Fruit fly (Drosophila melanogaster) whole organism, embryonic: ENCODE measurements around the gene CG31777.
A peak's percentile ranks its signal among the peaks of the same experiment; 100 is the strongest.

Experiments
- Abd-B ChIP-seq: fragments of 200-800 bp; sonication (Bioruptor generic); optimal IDR thresholded peaks from 2 replicates; lab custom pipeline; 2018; ENCODE audit warnings: missing biosample characterization, mild to moderate bottlenecking, missing genetic modification characterization, moderate library complexity
- Atf3 ChIP-seq: fragments of 200-800 bp; sonication (Bioruptor generic); optimal IDR thresholded peaks from 3 replicates; lab custom pipeline; 2016; ENCODE audit warnings: missing biosample characterization, missing genetic modification characterization
- CG10366 ChIP-seq: fragments of 200-800 bp; sonication (Bioruptor generic); IDR thresholded peaks from 2 replicates; pipeline ENCODE4 v1.3.6; 2022; ENCODE audit warnings: missing biosample characterization, missing genetic modification characterization
- CG12659 ChIP-seq: fragments of 200-800 bp; sonication (Bioruptor generic); optimal IDR thresholded peaks from 3 replicates; lab custom pipeline; 2017; ENCODE audit warnings: mild to moderate bottlenecking, missing biosample characterization, missing genetic modification reagents, missing genetic modification characterization
- CG13424 ChIP-seq: fragments of 200-800 bp; sonication (Bioruptor generic); optimal IDR thresholded peaks from 2 replicates; lab custom pipeline; 2019; ENCODE audit warnings: missing biosample characterization, mild to moderate bottlenecking, missing genetic modification characterization, moderate library complexity
- CG13624 ChIP-seq: fragments of 200-800 bp; sonication (Bioruptor generic); optimal IDR thresholded peaks from 2 replicates; lab custom pipeline; 2016; ENCODE audit warnings: missing biosample characterization, missing genetic modification characterization
- CG15514 ChIP-seq: fragments of 200-800 bp; sonication (Bioruptor generic); optimal IDR thresholded peaks from 3 replicates; lab custom pipeline; 2017; ENCODE audit warnings: missing biosample characterization, missing genetic modification characterization, mild to moderate bottlenecking, moderate library complexity, missing genetic modification reagents
- CG1603 ChIP-seq: fragments of 200-800 bp; sonication (Bioruptor generic); optimal IDR thresholded peaks from 2 replicates; lab custom pipeline; 2019; ENCODE audit warnings: missing biosample characterization, mild to moderate bottlenecking, missing genetic modification characterization, moderate library complexity
- CG31441 ChIP-seq: fragments of 200-800 bp; sonication (Bioruptor generic); IDR thresholded peaks from 2 replicates; pipeline ENCODE4 v1.3.6; 2022; ENCODE audit warnings: missing biosample characterization, missing genetic modification characterization
- CG3407 ChIP-seq: fragments of 200-800 bp; sonication (Bioruptor generic); optimal IDR thresholded peaks from 2 replicates; lab custom pipeline; 2018; ENCODE audit warnings: missing biosample characterization, mild to moderate bottlenecking, missing genetic modification characterization
- CG34376 ChIP-seq: fragments of 200-800 bp; sonication (Bioruptor generic); optimal IDR thresholded peaks from 2 replicates; lab custom pipeline; 2018; ENCODE audit warnings: missing biosample characterization, mild to moderate bottlenecking, missing genetic modification characterization
- CG4360 ChIP-seq: fragments of 200-800 bp; sonication (Bioruptor generic); IDR thresholded peaks from 2 replicates; pipeline ENCODE4 v1.3.6; 2022; ENCODE audit warnings: missing biosample characterization, missing genetic modification characterization
- CG6813 ChIP-seq: fragments of 200-800 bp; sonication (Bioruptor generic); optimal IDR thresholded peaks from 2 replicates; lab custom pipeline; 2017; ENCODE audit warnings: missing biosample characterization, missing genetic modification characterization, mild to moderate bottlenecking, moderate library complexity, missing genetic modification reagents
- Dip2 ChIP-seq: fragments of 200-800 bp; sonication (Bioruptor generic); IDR thresholded peaks from 2 replicates; pipeline ENCODE4 v1.3.6; 2022; ENCODE audit warnings: missing biosample characterization, missing genetic modification characterization
- Doc3 ChIP-seq: fragments of 200-800 bp; sonication (Bioruptor generic); IDR thresholded peaks from 3 replicates; pipeline ENCODE4 v1.3.6; 2022; ENCODE audit warnings: missing biosample characterization, missing genetic modification characterization; ENCODE audit not compliant: partially characterized antibody
- Dref ChIP-seq: fragments of 200-800 bp; sonication (Bioruptor generic); IDR thresholded peaks from 2 replicates; pipeline ENCODE4 v1.3.6; 2022; ENCODE audit warnings: missing biosample characterization, missing genetic modification characterization
- Hsf ChIP-seq: fragments of 200-800 bp; sonication (Bioruptor generic); optimal IDR thresholded peaks from 3 replicates; lab custom pipeline; 2016; ENCODE audit warnings: missing biosample characterization, missing genetic modification characterization
- Nf-YB ChIP-seq: fragments of 200-800 bp; sonication (Bioruptor generic); optimal IDR thresholded peaks from 3 replicates; lab custom pipeline; 2019; ENCODE audit warnings: missing biosample characterization, mild to moderate bottlenecking, missing genetic modification characterization, moderate library complexity
- Oaz ChIP-seq: fragments of 200-800 bp; sonication (Bioruptor generic); IDR thresholded peaks from 2 replicates; pipeline ENCODE4 v1.3.6; 2022; ENCODE audit warnings: missing biosample characterization, missing genetic modification characterization
- Opbp ChIP-seq: fragments of 200-800 bp; sonication (Bioruptor generic); IDR thresholded peaks from 3 replicates; pipeline ENCODE4 v1.3.6; 2022; ENCODE audit warnings: missing biosample characterization, missing genetic modification characterization; ENCODE audit not compliant: partially characterized antibody
- Pdp1 ChIP-seq, 2 experiments: fragments of 200-800 bp; sonication (Bioruptor generic); optimal IDR thresholded peaks; 3 replicates each; lab custom pipeline; 2016; ENCODE audit warnings: missing biosample characterization in 2 of 2, missing genetic modification characterization in 2 of 2, mild to moderate bottlenecking in 1 of 2, moderate library complexity in 1 of 2
- Scr ChIP-seq: fragments of 200-800 bp; sonication (Bioruptor generic); IDR thresholded peaks from 2 replicates; pipeline ENCODE4 v1.3.6; 2022; ENCODE audit warnings: missing biosample characterization, missing genetic modification characterization; ENCODE audit not compliant: partially characterized antibody
- Sry-δ ChIP-seq: fragments of 200-800 bp; sonication (Bioruptor generic); optimal IDR thresholded peaks from 2 replicates; lab custom pipeline; 2016; ENCODE audit warnings: missing biosample characterization, missing genetic modification characterization
- Tbp ChIP-seq: fragments of >200 bp; optimal IDR thresholded peaks from 2 replicates; lab custom pipeline; 2018; ENCODE audit warnings: missing biosample characterization, missing genetic modification characterization
- abd-A ChIP-seq: fragments of 200-800 bp; sonication (Bioruptor generic); optimal IDR thresholded peaks from 3 replicates; lab custom pipeline; 2019; ENCODE audit warnings: missing biosample characterization, mild to moderate bottlenecking, missing genetic modification characterization, moderate library complexity
- ase ChIP-seq: fragments of 200-800 bp; sonication (Bioruptor generic); IDR thresholded peaks from 3 replicates; pipeline ENCODE4 v1.3.6; 2022; ENCODE audit warnings: missing biosample characterization, missing genetic modification characterization
- cwo ChIP-seq: fragments of 200-800 bp; sonication (Bioruptor generic); optimal IDR thresholded peaks from 3 replicates; lab custom pipeline; 2017; ENCODE audit warnings: missing biosample characterization, missing genetic modification characterization, mild to moderate bottlenecking, moderate library complexity, missing genetic modification reagents
- dpn ChIP-seq, 2 experiments: fragments of 200-800 bp; sonication (Bioruptor generic); optimal IDR thresholded peaks; 3 replicates each; lab custom pipeline; 2016; ENCODE audit warnings: missing biosample characterization in 2 of 2, missing genetic modification characterization in 2 of 2
- eyg ChIP-seq: fragments of 200-800 bp; sonication (Bioruptor generic); optimal IDR thresholded peaks from 3 replicates; lab custom pipeline; 2016; ENCODE audit warnings: missing biosample characterization, missing genetic modification characterization
- gro ChIP-seq: fragments of 200-800 bp; sonication (Bioruptor generic); optimal IDR thresholded peaks from 2 replicates; lab custom pipeline; 2016; ENCODE audit warnings: missing biosample characterization, missing genetic modification characterization
- gsb-n ChIP-seq: fragments of 200-800 bp; sonication (Bioruptor generic); optimal IDR thresholded peaks from 3 replicates; lab custom pipeline; 2018; ENCODE audit warnings: missing biosample characterization, mild to moderate bottlenecking, missing genetic modification characterization
- gt ChIP-seq: fragments of 200-800 bp; sonication (Bioruptor generic); IDR thresholded peaks from 2 replicates; pipeline ENCODE4 v1.3.6; 2022; ENCODE audit warnings: missing biosample characterization, missing genetic modification characterization
- hbn ChIP-seq: fragments of 200-800 bp; sonication (Bioruptor generic); IDR thresholded peaks from 2 replicates; pipeline ENCODE4 v1.3.6; 2022; ENCODE audit warnings: missing biosample characterization, missing genetic modification characterization; ENCODE audit not compliant: partially characterized antibody
- insv ChIP-seq, 2 experiments: fragments of 200-800 bp; sonication (Bioruptor generic); optimal IDR thresholded peaks; 3 replicates each; lab custom pipeline; 2016 to 2018; ENCODE audit warnings: missing biosample characterization in 2 of 2, missing genetic modification characterization in 2 of 2
- inv ChIP-seq: fragments of 200-800 bp; sonication (Bioruptor generic); IDR thresholded peaks from 2 replicates; pipeline ENCODE4 v1.3.6; 2022; ENCODE audit warnings: missing biosample characterization, missing genetic modification characterization; ENCODE audit not compliant: partially characterized antibody
- lbe ChIP-seq: fragments of 200-800 bp; sonication (Bioruptor generic); optimal IDR thresholded peaks from 2 replicates; lab custom pipeline; 2016; ENCODE audit warnings: missing biosample characterization, mild to moderate bottlenecking, missing genetic modification characterization
- nerfin-2 ChIP-seq: fragments of 200-800 bp; sonication (Bioruptor generic); IDR thresholded peaks from 2 replicates; pipeline ENCODE4 v1.3.6; 2022; ENCODE audit warnings: missing biosample characterization, missing genetic modification characterization; ENCODE audit not compliant: partially characterized antibody
- oc ChIP-seq: fragments of 200-800 bp; sonication (Bioruptor generic); optimal IDR thresholded peaks from 2 replicates; lab custom pipeline; 2018; ENCODE audit warnings: missing biosample characterization, mild to moderate bottlenecking, missing genetic modification characterization, moderate library complexity
- sima ChIP-seq: fragments of 200-800 bp; sonication (Bioruptor generic); optimal IDR thresholded peaks from 2 replicates; lab custom pipeline; 2016; ENCODE audit warnings: missing biosample characterization, missing genetic modification characterization
- sr ChIP-seq: fragments of 200-800 bp; sonication (Bioruptor generic); IDR thresholded peaks from 3 replicates; pipeline ENCODE4 v1.3.6; 2022; ENCODE audit warnings: missing biosample characterization, missing genetic modification characterization
- zfh1 ChIP-seq: fragments of 200-800 bp; sonication (Bioruptor generic); IDR thresholded peaks from 3 replicates; pipeline ENCODE4 v1.3.6; 2022; ENCODE audit warnings: missing biosample characterization, missing genetic modification characterization

Gene CG31777

DNA sequence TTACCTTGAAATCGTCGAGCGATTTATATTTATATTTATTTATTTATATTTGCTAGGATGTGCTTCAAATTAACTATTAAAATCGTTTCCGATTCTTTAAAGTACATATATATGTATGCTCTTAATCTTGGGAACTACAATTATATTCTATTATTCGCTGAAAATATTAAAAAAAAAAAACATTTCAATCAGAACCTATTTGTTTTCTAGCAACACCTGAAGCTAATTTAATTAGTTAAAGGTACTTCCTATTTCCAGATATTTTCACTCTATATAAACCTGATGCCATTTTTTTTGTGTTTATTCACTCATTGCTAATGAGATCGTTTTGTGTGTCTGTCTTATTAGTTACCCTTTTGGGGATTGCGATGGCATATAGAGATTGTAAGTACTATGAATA is 5.9 kb downstream of the CG31777 start, which contains the start of gene CG42467:
TSS of gene CG42467 (plus strand) at position 301 of the 400 bp plus-strand sequence.
- TF ChIP-seq ase (GFP tag; lab: Robert Waterston, UW) (no peak), CG31441 (GFP tag; lab: Robert Waterston, UW) (no peak), Scr (GFP tag; lab: Robert Waterston, UW) (no peak), CG6813 (no peak), Oaz (no peak), hbn (GFP tag; lab: Robert Waterston, UW) (no peak), Dref (no peak), Atf3 (GFP tag; lab: Kevin White, UChicago) (no peak), dpn (GFP tag; optimal IDR thresholded peaks at IDR 0.05; lab: Kevin White, UChicago) (no peak), Pdp1 (GFP tag; optimal IDR thresholded peaks at IDR 0.05; lab: Kevin White, UChicago) (no peak)

dm6 chr2L:3700374-3700773 is 6.5 kb downstream of the CG31777 start, which contains the start of gene Sfp24C1:
TSS of gene Sfp24C1 (plus strand) at chr2L:3700674.
- TF ChIP-seq oc (tag; lab: Kevin White, UChicago) = no peak
- no peak for TF ChIP-seq Opbp (GFP tag; lab: Robert Waterston, UW)
- TF ChIP-seq Abd-B (GFP tag; lab: Kevin White, UChicago) = no peak
- no peak for TF ChIP-seq sima (GFP tag; lab: Kevin White, UChicago)
- TF ChIP-seq Tbp (GFP tag; lab: Kevin White, UChicago) = no peak
- no peak for TF ChIP-seq Doc3 (GFP tag; lab: Robert Waterston, UW)
- TF ChIP-seq CG31441 (GFP tag; lab: Robert Waterston, UW) = no peak

dm6 chr2L:3699895-3700294 is 7.0 kb downstream of the CG31777 start, which contains the start of gene CG42465:
TSS of gene CG42465 (plus strand) at chr2L:3700195.
- TF ChIP-seq zfh1 (no peak), gro (GFP tag; lab: Kevin White, UChicago) (no peak), CG3407 (GFP tag; lab: Kevin White, UChicago) (no peak), CG13424 (tag; lab: Kevin White, UChicago) (no peak), abd-A (tag; lab: Kevin White, UChicago) (no peak), Hsf (no peak), CG4360 (GFP tag; lab: Robert Waterston, UW) (no peak), CG34376 (GFP tag; lab: Kevin White, UChicago) (no peak), insv (GFP tag; optimal IDR thresholded peaks at IDR 0.05; lab: Kevin White, UChicago) (no peak), Nf-YB (GFP tag; lab: Kevin White, UChicago) (no peak), CG1603 (no peak), CG10366 (GFP tag; lab: Robert Waterston, UW) (no peak), CG12659 (GFP tag; lab: Kevin White, UChicago) (no peak), inv (no peak), gsb-n (no peak), Sry-δ (no peak), lbe (GFP tag; lab: Kevin White, UChicago) (no peak)

- TF ChIP-seq Dip2 (GFP tag; lab: Robert Waterston, UW) (no peak), CG13624 (GFP tag; lab: Kevin White, UChicago) (no peak), sr (no peak), cwo (GFP tag; lab: Kevin White, UChicago) (no peak), gt (no peak), Pdp1 (GFP tag; optimal IDR thresholded peaks at IDR 0.05; lab: Kevin White, UChicago) (peak in 1 of 2 experiments; percentile 42), CG15514 (GFP tag; lab: Kevin White, UChicago) (peak; percentile 56), nerfin-2 (GFP tag; lab: Robert Waterston, UW) (no peak), CG34376 (GFP tag; lab: Kevin White, UChicago) (peak; percentile 26), eyg (GFP tag; lab: Kevin White, UChicago) (no peak)
These were observed 7.8 kb downstream of the CG31777 start, which contains the start of the genes CG10031 and CG42464 for dm6 chr2L:3698992-3699514. TSS of gene CG10031 (minus strand) at chr2L:3699092. TSS of gene CG42464 (plus strand) at chr2L:3699464.
